Worm (Caenorhabditis elegans) whole organism, L4 larva: ENCODE data around the gene E02H9.9.
A peak's percentile ranks its signal among the peaks of the same experiment; 100 is the strongest.

Experiments used
- D1046.2 ChIP-seq: fragments of 200-800 bp; sonication (Bioruptor generic); IDR thresholded peaks from 2 replicates; pipeline ENCODE4 v1.3.6; 2022; ENCODE audit warnings: missing genetic modification characterization, missing compliant biosample characterization
- T20F7.1 ChIP-seq: fragments of 200-800 bp; sonication (Bioruptor generic); optimal IDR thresholded peaks from 2 replicates; lab custom pipeline; 2018; ENCODE audit warnings: mild to moderate bottlenecking, missing genetic modification characterization, missing compliant biosample characterization
- T26A8.4 ChIP-seq: fragments of 200-800 bp; sonication (Bioruptor generic); IDR thresholded peaks from 2 replicates; pipeline ENCODE4 v1.3.6; 2022; ENCODE audit warnings: missing genetic modification characterization, missing compliant biosample characterization
- Y48G9A.11 ChIP-seq: fragments of 200-800 bp; sonication (Bioruptor generic); IDR thresholded peaks from 2 replicates; pipeline ENCODE4 v1.3.6; 2022; ENCODE audit warnings: missing genetic modification reagents, missing genetic modification characterization, missing compliant biosample characterization
- Y5F2A.4 ChIP-seq: fragments of 200-800 bp; sonication (Bioruptor generic); optimal IDR thresholded peaks from 2 replicates; lab custom pipeline; 2018; ENCODE audit warnings: mild to moderate bottlenecking, missing genetic modification characterization, missing compliant biosample characterization
- ZK337.2 ChIP-seq: fragments of 200-800 bp; sonication (Bioruptor generic); IDR thresholded peaks from 2 replicates; pipeline ENCODE4 v1.3.6; 2022; ENCODE audit warnings: missing genetic modification reagents, missing genetic modification characterization, missing compliant biosample characterization
- aha-1 ChIP-seq: fragments of 150-350 bp; peaks from one replicate; lab custom pipeline; 2014; ENCODE audit warnings: missing biosample characterization, missing genetic modification characterization
- aly-2 ChIP-seq: sonication (generic microtip); optimal IDR thresholded peaks from 2 replicates; lab custom pipeline; 2018; ENCODE audit warnings: missing biosample characterization, missing genetic modification characterization
- ama-1 ChIP-seq: fragments of 150-350 bp; optimal IDR thresholded peaks from 2 replicates; lab custom pipeline; 2014; ENCODE audit warnings: inconsistent platforms, mixed read lengths
- ceh-28 ChIP-seq: fragments of 150-350 bp; optimal IDR thresholded peaks from 2 replicates; lab custom pipeline; 2014; ENCODE audit warnings: missing biosample characterization, missing genetic modification reagents, missing genetic modification characterization
- ceh-82 ChIP-seq: sonication (generic microtip); optimal IDR thresholded peaks from 2 replicates; lab custom pipeline; 2017; ENCODE audit warnings: missing biosample characterization, missing genetic modification characterization
- ctbp-1 ChIP-seq: fragments of 200-800 bp; sonication (Bioruptor generic); IDR thresholded peaks from 2 replicates; pipeline ENCODE4 v1.3.6; 2022; ENCODE audit warnings: missing genetic modification reagents, missing genetic modification characterization, missing compliant biosample characterization
- daf-12 ChIP-seq: fragments of 150-350 bp; optimal IDR thresholded peaks from 2 replicates; lab custom pipeline; 2014; ENCODE audit warnings: missing biosample characterization, missing genetic modification reagents, missing genetic modification characterization
- daf-19 ChIP-seq: fragments of 200-800 bp; sonication (Bioruptor generic); conservative IDR thresholded peaks from 2 replicates; pipeline ENCODE4 v1.3.6; 2022; ENCODE audit warnings: missing genetic modification characterization, missing compliant biosample characterization
- dmd-9 ChIP-seq: fragments of 200-800 bp; sonication (Bioruptor generic); IDR thresholded peaks from 2 replicates; pipeline ENCODE4 v1.3.6; 2022; ENCODE audit warnings: missing genetic modification reagents, missing genetic modification characterization, missing compliant biosample characterization
- dpl-1 ChIP-seq: fragments of 150-350 bp; optimal IDR thresholded peaks from 2 replicates; lab custom pipeline; 2014; ENCODE audit warnings: missing biosample characterization, missing genetic modification reagents, missing genetic modification characterization
- duxl-1 ChIP-seq: sonication (generic microtip); optimal IDR thresholded peaks from 2 replicates; lab custom pipeline; 2016; ENCODE audit warnings: mild to moderate bottlenecking, missing genetic modification characterization, moderate library complexity, missing compliant biosample characterization; ENCODE audit not compliant: poor library complexity
- hlh-11 ChIP-seq: fragments of 200-800 bp; sonication (Bioruptor generic); optimal IDR thresholded peaks from 2 replicates; lab custom pipeline; 2018; ENCODE audit warnings: mild to moderate bottlenecking, missing genetic modification characterization, missing compliant biosample characterization
- hlh-30 ChIP-seq: sonication (generic microtip); optimal IDR thresholded peaks from 2 replicates; lab custom pipeline; 2017; ENCODE audit warnings: antibody characterized with exemption, mild to moderate bottlenecking, missing genetic modification characterization, missing compliant biosample characterization; ENCODE audit not compliant: insufficient read depth
- jun-1 ChIP-seq: fragments of 150-350 bp; optimal IDR thresholded peaks from 2 replicates; lab custom pipeline; 2014; ENCODE audit warnings: missing biosample characterization, missing genetic modification reagents, missing genetic modification characterization
- lin-13 ChIP-seq: fragments of 150-350 bp; optimal IDR thresholded peaks from 2 replicates; lab custom pipeline; 2014; ENCODE audit warnings: missing biosample characterization, missing genetic modification reagents, missing genetic modification characterization
- lin-38 ChIP-seq: fragments of 200-800 bp; sonication (Bioruptor generic); IDR thresholded peaks from 2 replicates; pipeline ENCODE4 v1.3.6; 2022; ENCODE audit warnings: missing genetic modification reagents, missing genetic modification characterization, missing compliant biosample characterization
- lin-39 ChIP-seq: fragments of 150-350 bp; optimal IDR thresholded peaks from 2 replicates; lab custom pipeline; 2014; ENCODE audit warnings: missing biosample characterization, missing genetic modification reagents, missing genetic modification characterization
- lsy-2 ChIP-seq, 2 experiments: fragments of 150-350 bp in 1 of 2; sonication (generic microtip) in 1 of 2; optimal IDR thresholded peaks; 2 replicates each; lab custom pipeline; 2014 to 2017; ENCODE audit warnings: missing biosample characterization in 2 of 2, missing genetic modification characterization in 2 of 2
- mes-2 ChIP-seq: sonication (generic microtip); optimal IDR thresholded peaks from 2 replicates; lab custom pipeline; 2016; ENCODE audit warnings: missing genotype, mild to moderate bottlenecking, missing genetic modification characterization, missing compliant biosample characterization; ENCODE audit not compliant: poor library complexity, severe bottlenecking
- mxl-2 ChIP-seq: fragments of 200-800 bp; sonication (Bioruptor generic); conservative IDR thresholded peaks from 2 replicates; pipeline ENCODE4 v1.3.6; 2022; ENCODE audit warnings: missing genetic modification reagents, missing genetic modification characterization, missing compliant biosample characterization
- nhr-11 ChIP-seq: fragments of 150-350 bp; optimal IDR thresholded peaks from 2 replicates; lab custom pipeline; 2014; ENCODE audit warnings: missing biosample characterization, missing genetic modification characterization
- nhr-41 ChIP-seq: fragments of 200-800 bp; sonication (Bioruptor generic); IDR thresholded peaks from 2 replicates; pipeline ENCODE4 v1.3.6; 2022; ENCODE audit warnings: missing genetic modification reagents, missing genetic modification characterization, missing compliant biosample characterization
- nhr-77 ChIP-seq: fragments of 150-350 bp; optimal IDR thresholded peaks from 2 replicates; lab custom pipeline; 2014; ENCODE audit warnings: missing biosample characterization, missing genetic modification characterization
- sdz-12 ChIP-seq: fragments of 200-800 bp; sonication (Bioruptor generic); optimal IDR thresholded peaks from 2 replicates; lab custom pipeline; 2018; ENCODE audit warnings: mild to moderate bottlenecking, missing genetic modification characterization, missing compliant biosample characterization
- spr-1 ChIP-seq: sonication (generic microtip); optimal IDR thresholded peaks from 2 replicates; lab custom pipeline; 2016; ENCODE audit warnings: mild to moderate bottlenecking, missing genetic modification characterization, missing compliant biosample characterization
- unc-130 ChIP-seq: sonication (generic microtip); optimal IDR thresholded peaks from 2 replicates; lab custom pipeline; 2016; ENCODE audit warnings: missing genetic modification reagents, missing genetic modification characterization, missing compliant biosample characterization
- unc-39 ChIP-seq: sonication (generic microtip); optimal IDR thresholded peaks from 2 replicates; lab custom pipeline; 2017; ENCODE audit warnings: missing biosample characterization, missing genetic modification characterization
- unc-62 ChIP-seq, 3 experiments: fragments of 150-350 bp in 1 of 3; sonication (generic microtip); optimal IDR thresholded peaks in 2 of 3; peaks in 1 of 3; 1 replicate in 1 of 3; 2 replicates in 2 of 3; lab custom pipeline; 2014 to 2017; ENCODE audit warnings: missing biosample characterization in 3 of 3, missing genetic modification characterization in 3 of 3, missing genetic modification reagents in 3 of 3, missing genotype in 1 of 3
- vab-7 ChIP-seq: fragments of 200-800 bp; sonication (Bioruptor generic); IDR thresholded peaks from 2 replicates; pipeline ENCODE4 v1.3.6; 2022; ENCODE audit warnings: missing genetic modification reagents, missing genetic modification characterization, missing compliant biosample characterization
- zag-1 ChIP-seq: fragments of 150-350 bp; optimal IDR thresholded peaks from 2 replicates; lab custom pipeline; 2014; ENCODE audit warnings: missing biosample characterization, missing genetic modification characterization

Gene E02H9.9

ce11 chrIII:2487046-2487760 is 19.1 kb upstream of the E02H9.9 start, which contains the start of gene Y54F10AL.1:
Gene Y54F10AL.1 (plus strand): TSS chrIII:2487710.
- TF ChIP-seq lsy-2 (tag; optimal IDR thresholded peaks at IDR 0.05; lab: Kevin White, UChicago) (peak in 1 of 2 experiments; percentile 40), spr-1 (tag; lab: Kevin White, UChicago) (no peak), D1046.2 (GFP tag; lab: Robert Waterston, UW) (no peak), Y48G9A.11 (GFP tag; lab: Robert Waterston, UW) (no peak), unc-39 (tag; lab: Kevin White, UChicago) (no peak), Y5F2A.4 (GFP tag; lab: Kevin White, UChicago) (no peak), ZK337.2 (GFP tag; lab: Robert Waterston, UW) (no peak), dpl-1 (peak; percentile 24), aha-1 (tag; lab: Kevin White, UChicago) (peak; percentile 88), lin-38 (GFP tag; lab: Robert Waterston, UW) (peak; percentile 36), mes-2 (tag; lab: Kevin White, UChicago) (peak; percentile 46), mxl-2 (GFP tag; lab: Robert Waterston, UW) (no peak), duxl-1 (no peak), hlh-30 (tag; lab: Kevin White, UChicago) (no peak), unc-130 (GFP tag; lab: Kevin White, UChicago) (no peak), unc-62 (GFP tag; optimal IDR thresholded peaks at IDR 0.05 in 1 of 2; lab: Kevin White, UChicago) (no peak), unc-62 (tag; optimal IDR thresholded peaks at IDR 0.05; lab: Kevin White, UChicago) (no peak)

- TF ChIP-seq ceh-82 (no peak), T26A8.4 (no peak), lin-39 (tag; lab: Kevin White, UChicago) (no peak), aly-2 (tag; lab: Kevin White, UChicago) (no peak), ceh-28 (peak; percentile 77)
Measured at ce11 chrIII:2482754-2483153, 14.7 kb upstream of the E02H9.9 start.

- peak in 1 of 2 experiments; percentile 68 for TF ChIP-seq lsy-2 (tag; optimal IDR thresholded peaks at IDR 0.05; lab: Kevin White, UChicago)
- TF ChIP-seq nhr-11 (tag; lab: Kevin White, UChicago) = no peak
- no peak for TF ChIP-seq hlh-11 (tag; lab: Kevin White, UChicago)
- TF ChIP-seq lin-39 (tag; lab: Kevin White, UChicago) = no peak
- no peak for TF ChIP-seq nhr-77 (tag; lab: Kevin White, UChicago)
- peak; percentile 88 for TF ChIP-seq lin-13 (GFP tag; lab: Kevin White, UChicago)
- no peak for TF ChIP-seq unc-39 (tag; lab: Kevin White, UChicago)
- no peak for TF ChIP-seq ZK337.2 (GFP tag; lab: Robert Waterston, UW)
- no peak for TF ChIP-seq spr-1 (tag; lab: Kevin White, UChicago)
- no peak for TF ChIP-seq daf-12
- TF ChIP-seq sdz-12 (GFP tag; lab: Kevin White, UChicago) = no peak
Measured at ce11 chrIII:2482171-2482570, 14.1 kb upstream of the E02H9.9 start.

ce11 chrIII:2478605-2479004 is 10.5 kb upstream of the E02H9.9 start:
- TF ChIP-seq T20F7.1 (GFP tag; lab: Kevin White, UChicago) (no peak), mxl-2 (GFP tag; lab: Robert Waterston, UW) (no peak), vab-7 (GFP tag; lab: Robert Waterston, UW) (no peak), dmd-9 (GFP tag; lab: Robert Waterston, UW) (0 out of 2 replicates have a peak, but pooled peaks have one; percentile 24), aly-2 (tag; lab: Kevin White, UChicago) (no peak), nhr-41 (no peak), daf-19 (no peak), ctbp-1 (GFP tag; lab: Robert Waterston, UW) (no peak), ceh-28 (peak; percentile 98), jun-1 (no peak), zag-1 (tag; lab: Kevin White, UChicago) (no peak), ama-1 (lab: Kevin White, UChicago) (no peak)
